Fruit fly (Drosophila melanogaster) whole organism, wandering third instar larva: ENCODE data around the gene tmod.

ENCODE experiments used
- Abd-B ChIP-seq: fragments of >200 bp; optimal IDR thresholded peaks from 2 replicates; lab custom pipeline; 2017; ENCODE audit warnings: missing biosample characterization, missing genetic modification characterization
- CG32264 ChIP-seq: fragments of 200-800 bp; sonication (Bioruptor generic); optimal IDR thresholded peaks from 2 replicates; lab custom pipeline; 2016; ENCODE audit warnings: missing biosample characterization, missing genetic modification characterization
- CG9705 ChIP-seq: fragments of 200-800 bp; sonication (Bioruptor generic); optimal IDR thresholded peaks from 2 replicates; lab custom pipeline; 2018; ENCODE audit warnings: missing biosample characterization, mild to moderate bottlenecking, missing genetic modification characterization
- CrebA ChIP-seq: fragments of 200-800 bp; sonication (Bioruptor generic); optimal IDR thresholded peaks from 2 replicates; lab custom pipeline; 2016; ENCODE audit warnings: missing biosample characterization, mild to moderate bottlenecking, missing genetic modification characterization, borderline replicate concordance
- Dfd ChIP-seq: fragments of >200 bp; optimal IDR thresholded peaks from 2 replicates; lab custom pipeline; 2017; ENCODE audit warnings: missing biosample characterization, missing genetic modification characterization
- Dif ChIP-seq: fragments of 200-275, 200-300 bp; sonication (Bioruptor generic); optimal IDR thresholded peaks from 2 replicates; lab custom pipeline; 2018; ENCODE audit warnings: missing biosample characterization, missing genetic modification characterization; ENCODE audit not compliant: partially characterized antibody
- GATAd ChIP-seq: sonication (Bioruptor generic); optimal IDR thresholded peaks from 2 replicates; lab custom pipeline; 2016; ENCODE audit warnings: missing biosample characterization, missing genetic modification characterization
- HLH106 ChIP-seq: fragments of 200-800 bp; optimal IDR thresholded peaks from 3 replicates; lab custom pipeline; 2019; ENCODE audit warnings: missing biosample characterization, mild to moderate bottlenecking, missing genetic modification characterization, moderate library complexity
- Hnf4 ChIP-seq: fragments of 200-800 bp; sonication (Bioruptor generic); optimal IDR thresholded peaks from 2 replicates; lab custom pipeline; 2016; ENCODE audit warnings: missing biosample characterization, mild to moderate bottlenecking, missing genetic modification characterization
- Hr78 ChIP-seq: fragments of >200 bp; optimal IDR thresholded peaks from 2 replicates; lab custom pipeline; 2017; ENCODE audit warnings: missing biosample characterization, missing genetic modification characterization
- Hr83 ChIP-seq: fragments of 200-300 bp; sonication (Bioruptor generic); optimal IDR thresholded peaks from 2 replicates; lab custom pipeline; 2016; ENCODE audit warnings: missing biosample characterization, mild to moderate bottlenecking, missing genetic modification characterization, moderate library complexity; ENCODE audit not compliant: poor library complexity, severe bottlenecking
- Jra ChIP-seq: sonication (Bioruptor generic); optimal IDR thresholded peaks from 2 replicates; lab custom pipeline; 2016; ENCODE audit warnings: missing biosample characterization, missing genetic modification characterization
- Mio ChIP-seq: sonication (Bioruptor generic); optimal IDR thresholded peaks from 2 replicates; lab custom pipeline; 2016; ENCODE audit warnings: missing biosample characterization, missing genetic modification characterization
- Myc ChIP-seq: fragments of >200 bp; optimal IDR thresholded peaks from 2 replicates; lab custom pipeline; 2017
- N ChIP-seq: fragments of >200 bp; optimal IDR thresholded peaks from 2 replicates; lab custom pipeline; 2018; ENCODE audit warnings: missing biosample characterization, missing external identifiers, missing genetic modification characterization
- OdsH ChIP-seq: fragments of 200-800 bp; sonication (Bioruptor generic); optimal IDR thresholded peaks from 2 replicates; lab custom pipeline; 2016; ENCODE audit warnings: missing biosample characterization, mild to moderate bottlenecking, missing genetic modification characterization
- Rel ChIP-seq, 2 experiments: fragments of 200-800 bp; sonication (Bioruptor generic) in 1 of 2; optimal IDR thresholded peaks; 2 replicates in 1 of 2; 3 replicates in 1 of 2; lab custom pipeline; 2016 to 2019; ENCODE audit warnings: mild to moderate bottlenecking in 2 of 2, missing biosample characterization in 2 of 2, missing genetic modification characterization in 2 of 2, moderate library complexity in 1 of 2
- Sp1 ChIP-seq: fragments of 200-800 bp; sonication (Bioruptor generic); optimal IDR thresholded peaks from 3 replicates; lab custom pipeline; 2019; ENCODE audit warnings: missing biosample characterization, mild to moderate bottlenecking, missing genetic modification characterization, moderate library complexity
- Vsx2 ChIP-seq: fragments of 200-300, 225-300 bp; sonication (Bioruptor generic); optimal IDR thresholded peaks from 2 replicates; lab custom pipeline; 2018; ENCODE audit warnings: missing biosample characterization, missing genetic modification characterization; ENCODE audit not compliant: partially characterized antibody
- brk ChIP-seq: fragments of 200-800 bp; sonication (Bioruptor generic); optimal IDR thresholded peaks from 2 replicates; lab custom pipeline; 2016; ENCODE audit warnings: missing biosample characterization, mild to moderate bottlenecking, missing genetic modification characterization
- dl ChIP-seq, 2 experiments: fragments of 175-275, 200-275 bp in 1 of 2; fragments of 200-275 bp in 1 of 2; sonication (Bioruptor generic); optimal IDR thresholded peaks; lab custom pipeline; 2018; ENCODE audit warnings: mild to moderate bottlenecking in 2 of 2, missing biosample characterization in 2 of 2, missing genetic modification characterization in 2 of 2, moderate library complexity in 2 of 2; ENCODE audit not compliant: partially characterized antibody in 2 of 2, insufficient read depth in 1 of 2
- dmrt93B ChIP-seq: fragments of 200-800 bp; sonication (Bioruptor generic); optimal IDR thresholded peaks from 2 replicates; lab custom pipeline; 2018; ENCODE audit warnings: missing biosample characterization, mild to moderate bottlenecking, missing genetic modification characterization
- dsf ChIP-seq: sonication (Bioruptor generic); optimal IDR thresholded peaks from 2 replicates; lab custom pipeline; 2016; ENCODE audit warnings: missing biosample characterization, missing genetic modification characterization, borderline replicate concordance
- ey ChIP-seq: fragments of 200-800 bp; sonication (Bioruptor generic); optimal IDR thresholded peaks from 2 replicates; lab custom pipeline; 2016; ENCODE audit warnings: missing biosample characterization, missing genetic modification characterization
- foxo ChIP-seq, 2 experiments: fragments of 200-800 bp; sonication (Bioruptor generic); optimal IDR thresholded peaks; 2 replicates in 1 of 2; 3 replicates in 1 of 2; lab custom pipeline; 2016 to 2017; ENCODE audit warnings: missing biosample characterization in 2 of 2, missing genetic modification characterization in 2 of 2
- fru ChIP-seq: fragments of 200-800 bp; sonication (Bioruptor generic); optimal IDR thresholded peaks from 3 replicates; lab custom pipeline; 2016; ENCODE audit warnings: missing biosample characterization, mild to moderate bottlenecking, missing genetic modification characterization
- h ChIP-seq: fragments of 200-800 bp; sonication (Bioruptor generic); optimal IDR thresholded peaks from 3 replicates; lab custom pipeline; 2016; ENCODE audit warnings: missing biosample characterization, mild to moderate bottlenecking, missing genetic modification characterization
- jim ChIP-seq: fragments of 175-275, 200-325 bp; sonication (Bioruptor generic); optimal IDR thresholded peaks from 2 replicates; lab custom pipeline; 2016; ENCODE audit warnings: missing biosample characterization, mild to moderate bottlenecking, missing genetic modification characterization
- lola ChIP-seq: fragments of >200 bp; optimal IDR thresholded peaks from 2 replicates; lab custom pipeline; 2017; ENCODE audit warnings: missing biosample characterization, missing genetic modification characterization
- pan ChIP-seq: fragments of >200 bp; optimal IDR thresholded peaks from 2 replicates; lab custom pipeline; 2017
- psq ChIP-seq: fragments of 200-800 bp; sonication (Bioruptor generic); optimal IDR thresholded peaks from 3 replicates; lab custom pipeline; 2017; ENCODE audit warnings: missing biosample characterization, mild to moderate bottlenecking, missing genetic modification characterization, moderate library complexity
- rgr ChIP-seq: fragments of 200-800 bp; sonication (Bioruptor generic); optimal IDR thresholded peaks from 3 replicates; lab custom pipeline; 2016; ENCODE audit warnings: missing biosample characterization, mild to moderate bottlenecking, missing genetic modification characterization
- sage ChIP-seq: fragments of 200-800 bp; sonication (Bioruptor generic); optimal IDR thresholded peaks from 2 replicates; lab custom pipeline; 2016; ENCODE audit warnings: missing biosample characterization, mild to moderate bottlenecking, missing genetic modification characterization
- sv ChIP-seq: fragments of 200-800 bp; sonication (Bioruptor generic); optimal IDR thresholded peaks from 3 replicates; lab custom pipeline; 2016; ENCODE audit warnings: missing biosample characterization, missing genetic modification characterization
- tai ChIP-seq: sonication (Bioruptor generic); optimal IDR thresholded peaks from 2 replicates; lab custom pipeline; 2016; ENCODE audit warnings: missing biosample characterization, missing genetic modification characterization
- usp ChIP-seq: fragments of >200 bp; optimal IDR thresholded peaks from 2 replicates; lab custom pipeline; 2017; ENCODE audit warnings: missing biosample characterization, missing genetic modification characterization
- woc ChIP-seq: sonication (Bioruptor generic); optimal IDR thresholded peaks from 2 replicates; lab custom pipeline; 2016; ENCODE audit warnings: missing biosample characterization, mild to moderate bottlenecking, missing genetic modification characterization

Gene tmod

DNA sequence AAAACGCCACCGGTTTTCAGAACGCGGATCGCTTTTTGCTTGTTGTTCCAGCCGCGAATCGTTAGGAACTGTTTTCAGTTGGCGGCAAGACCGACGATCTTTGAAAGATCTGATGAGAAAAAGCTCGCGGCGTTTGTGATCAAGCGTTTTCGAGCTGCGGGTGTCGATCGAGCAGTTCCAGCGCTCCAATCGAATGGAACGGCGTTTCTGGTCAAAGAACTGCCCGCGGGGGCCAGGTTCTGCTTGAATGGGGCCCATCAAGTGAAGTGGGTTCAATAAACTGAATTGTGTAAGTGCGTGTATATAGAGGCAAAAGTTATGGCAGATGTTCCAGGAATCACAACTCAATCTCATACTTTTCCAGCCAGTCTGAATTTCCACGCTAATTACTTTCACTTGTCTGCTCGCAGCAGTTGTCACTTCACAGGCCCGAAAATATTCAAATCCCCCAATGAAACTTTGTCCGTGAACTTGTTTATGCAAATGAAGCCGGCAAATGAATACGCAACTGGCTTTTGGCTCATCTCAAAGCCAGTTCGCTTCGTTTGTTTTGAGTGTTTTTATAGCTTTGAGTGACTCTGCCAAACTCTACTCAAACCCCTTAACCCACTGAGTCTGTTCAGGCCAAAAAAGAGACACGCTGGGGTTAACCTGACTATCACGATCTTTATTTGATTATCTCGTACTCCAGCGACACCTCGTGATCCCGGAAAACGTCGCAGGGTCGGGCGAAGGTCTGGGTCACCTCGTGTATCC lies 36.1 kb upstream of the tmod start, which contains the start of gene PH4alphaMP:
TSS of gene PH4alphaMP (minus strand) at position 51 of the 756 bp plus-strand sequence.
- no peak for TF ChIP-seq N (GFP tag; lab: Kevin White, UChicago)
- no peak for TF ChIP-seq dl (GFP tag; optimal IDR thresholded peaks at IDR 0.05; lab: Kevin White, UChicago; ENCODE audit: insufficient read depth in 1 of 2, partially characterized antibody in 2 of 2)
- TF ChIP-seq brk = no peak
- no peak for TF ChIP-seq OdsH (GFP tag; lab: Kevin White, UChicago)
- no peak for TF ChIP-seq Hr78 (GFP tag; lab: Kevin White, UChicago)
- no peak for TF ChIP-seq GATAd
- no peak for TF ChIP-seq Jra
- TF ChIP-seq foxo (GFP tag; optimal IDR thresholded peaks at IDR 0.05; lab: Kevin White, UChicago) = no peak
- TF ChIP-seq pan (lab: Kevin White, UChicago) = no peak
- no peak for TF ChIP-seq Rel (GFP tag; optimal IDR thresholded peaks at IDR 0.05; lab: Kevin White, UChicago)
- TF ChIP-seq Rel (tag; optimal IDR thresholded peaks at IDR 0.05; lab: Kevin White, UChicago) = no peak
- TF ChIP-seq fru (GFP tag; lab: Kevin White, UChicago) = no peak
- TF ChIP-seq CG9705 (GFP tag; lab: Kevin White, UChicago) = no peak
- TF ChIP-seq rgr (GFP tag; lab: Kevin White, UChicago) = no peak
- TF ChIP-seq Myc = no peak
- TF ChIP-seq Mio (GFP tag; lab: Kevin White, UChicago) = no peak
- no peak for TF ChIP-seq h (GFP tag; lab: Kevin White, UChicago)
- no peak for TF ChIP-seq dmrt93B (GFP tag; lab: Kevin White, UChicago)
- TF ChIP-seq ey (GFP tag; lab: Kevin White, UChicago) = no peak
- no peak for TF ChIP-seq CG32264 (GFP tag; lab: Kevin White, UChicago)
- no peak for TF ChIP-seq woc (GFP tag; lab: Kevin White, UChicago)

DNA sequence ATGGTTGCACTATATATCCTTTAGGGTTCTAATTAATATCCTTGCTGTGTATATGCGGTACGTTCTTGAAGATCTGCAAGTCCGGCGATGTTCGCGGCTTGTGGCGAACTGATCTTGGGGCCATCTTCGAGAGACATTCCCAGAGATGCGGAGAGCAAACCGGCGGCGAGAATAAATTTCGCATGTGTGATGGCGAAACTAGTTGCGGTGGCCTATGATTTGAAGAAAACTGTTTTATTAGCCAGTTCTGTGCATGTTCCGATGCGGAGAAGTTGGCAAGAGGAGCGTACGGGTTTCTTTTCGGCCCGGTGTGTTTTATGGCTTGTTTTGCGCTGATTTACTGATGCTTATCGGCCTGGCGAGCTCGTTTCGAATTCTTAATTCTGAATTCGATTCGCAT lies 32.2 kb upstream of the tmod start, which contains the start of gene PH4alphaNE1:
TSS of gene PH4alphaNE1 (minus strand) at position 101 of the 400 bp plus-strand sequence.
- TF ChIP-seq Myc = no peak
- no peak for TF ChIP-seq brk
- TF ChIP-seq Hnf4 (GFP tag; lab: Kevin White, UChicago) = no peak
- no peak for TF ChIP-seq jim (GFP tag; lab: Kevin White, UChicago)
- no peak for TF ChIP-seq rgr (GFP tag; lab: Kevin White, UChicago)
- TF ChIP-seq CG9705 (GFP tag; lab: Kevin White, UChicago) = no peak
- no peak for TF ChIP-seq CrebA (GFP tag; lab: Kevin White, UChicago)
- TF ChIP-seq Sp1 (GFP tag; lab: Kevin White, UChicago) = no peak
- TF ChIP-seq sage (GFP tag; lab: Kevin White, UChicago) = no peak
- no peak for TF ChIP-seq Vsx2 (GFP tag; lab: Kevin White, UChicago)
- no peak for TF ChIP-seq OdsH (GFP tag; lab: Kevin White, UChicago)
- TF ChIP-seq tai (GFP tag; lab: Kevin White, UChicago) = no peak
- no peak for TF ChIP-seq Hr78 (GFP tag; lab: Kevin White, UChicago)
- no peak for TF ChIP-seq Dfd (GFP tag; lab: Kevin White, UChicago)
- TF ChIP-seq dsf (GFP tag; lab: Kevin White, UChicago) = no peak
- TF ChIP-seq HLH106 (tag; lab: Kevin White, UChicago) = no peak
- no peak for TF ChIP-seq dl (GFP tag; optimal IDR thresholded peaks at IDR 0.05; lab: Kevin White, UChicago; ENCODE audit: insufficient read depth in 1 of 2, partially characterized antibody in 2 of 2)

DNA sequence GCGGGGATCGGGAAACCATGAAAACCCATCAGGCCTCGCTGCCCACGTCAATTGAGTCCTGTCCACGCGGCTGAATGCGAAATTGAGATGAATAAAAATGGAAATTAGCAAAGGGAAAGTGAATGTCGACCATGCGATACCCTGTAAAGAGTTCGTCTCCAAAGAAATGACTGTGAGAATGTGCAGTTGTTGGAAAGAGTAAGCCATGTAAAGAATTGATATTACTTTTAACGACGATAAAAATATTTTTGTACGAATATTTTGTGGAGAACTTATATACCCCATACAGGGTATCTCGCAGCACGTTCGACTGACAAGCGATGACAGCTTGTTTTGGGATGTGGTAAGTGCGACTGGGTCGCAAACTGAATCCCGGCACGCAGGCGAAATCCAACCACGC lies 31.2 kb upstream of the tmod start:
- TF ChIP-seq Mio (GFP tag; lab: Kevin White, UChicago) (no peak), CG9705 (GFP tag; lab: Kevin White, UChicago) (no peak), GATAd (no peak), dl (GFP tag; optimal IDR thresholded peaks at IDR 0.05; lab: Kevin White, UChicago; ENCODE audit: insufficient read depth in 1 of 2, partially characterized antibody in 2 of 2) (no peak), ey (GFP tag; lab: Kevin White, UChicago) (peak; percentile 53), foxo (GFP tag; optimal IDR thresholded peaks at IDR 0.05; lab: Kevin White, UChicago) (peak in 1 of 2 experiments; percentile 67), Vsx2 (GFP tag; lab: Kevin White, UChicago) (no peak), dsf (GFP tag; lab: Kevin White, UChicago) (no peak), rgr (GFP tag; lab: Kevin White, UChicago) (peak; percentile 60), Hr83 (GFP tag; lab: Kevin White, UChicago) (no peak), Jra (no peak), h (GFP tag; lab: Kevin White, UChicago) (peak; percentile 69), Dfd (GFP tag; lab: Kevin White, UChicago) (no peak), Abd-B (GFP tag; lab: Kevin White, UChicago) (no peak), jim (GFP tag; lab: Kevin White, UChicago) (no peak), HLH106 (tag; lab: Kevin White, UChicago) (peak; percentile 55), lola (no peak), Myc (no peak), Hr78 (GFP tag; lab: Kevin White, UChicago) (no peak), sv (GFP tag; lab: Kevin White, UChicago) (peak; percentile 4), psq (GFP tag; lab: Kevin White, UChicago) (no peak), fru (GFP tag; lab: Kevin White, UChicago) (peak; percentile 50), dmrt93B (GFP tag; lab: Kevin White, UChicago) (peak; percentile 15), OdsH (GFP tag; lab: Kevin White, UChicago) (peak; percentile 35), woc (GFP tag; lab: Kevin White, UChicago) (peak; percentile 18), brk (no peak), CG32264 (GFP tag; lab: Kevin White, UChicago) (no peak), sage (GFP tag; lab: Kevin White, UChicago) (no peak), Hnf4 (GFP tag; lab: Kevin White, UChicago) (no peak), N (GFP tag; lab: Kevin White, UChicago) (no peak), Dif (no peak), usp (GFP tag; lab: Kevin White, UChicago) (no peak), Rel (GFP tag; optimal IDR thresholded peaks at IDR 0.05; lab: Kevin White, UChicago) (no peak), Rel (tag; optimal IDR thresholded peaks at IDR 0.05; lab: Kevin White, UChicago) (no peak), Sp1 (GFP tag; lab: Kevin White, UChicago) (no peak)
